Fruit fly (Drosophila melanogaster): ENCODE results near the gene Rab30.

Rab30 gene

DNA sequence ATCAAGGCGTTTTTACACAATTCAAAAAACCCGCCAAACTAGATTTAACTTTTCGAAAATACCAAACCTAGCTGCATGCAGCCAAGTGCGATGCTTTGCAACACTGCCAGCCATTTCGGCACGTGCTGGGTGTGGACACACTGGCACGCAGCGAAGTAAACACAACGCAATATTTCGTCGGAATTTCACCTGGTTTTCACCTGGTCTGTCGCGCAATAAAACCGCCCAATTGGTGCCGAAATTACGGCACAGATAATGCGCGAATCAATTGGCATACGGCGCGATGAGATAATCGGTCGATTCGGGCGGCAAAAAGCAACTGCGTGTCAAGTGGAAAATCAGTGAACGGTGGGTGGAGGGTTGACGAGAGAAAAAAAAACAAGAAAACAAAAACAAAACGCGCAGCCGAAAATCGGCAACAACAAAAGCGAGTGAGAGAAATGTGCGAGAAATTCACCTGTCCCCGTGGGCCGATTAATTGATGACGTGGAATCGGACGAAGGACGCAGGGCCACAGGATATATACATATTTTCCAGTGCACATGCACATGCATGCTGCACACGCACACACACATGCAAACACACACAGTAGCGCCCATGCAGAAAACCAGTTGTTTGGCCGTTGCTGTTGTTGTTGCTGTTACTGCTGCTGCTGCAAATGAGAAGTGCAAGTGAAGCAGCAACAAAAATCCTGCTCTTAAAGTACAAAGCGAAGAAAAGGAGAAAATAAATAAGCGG, 24.0 kb upstream of the Rab30 start, which contains the start of gene Mnn1:
Gene Mnn1 (plus strand): TSS at position 113 of the 738 bp plus-strand sequence.
- TF ChIP-seq psq (optimal IDR thresholded peaks at IDR 0.05) (no peak), pan (optimal IDR thresholded peaks at IDR 0.05) (no peak), EcR (GFP tag; optimal IDR thresholded peaks at IDR 0.05) (no peak), Dll (optimal IDR thresholded peaks at IDR 0.05) (no peak), CG8478 (optimal IDR thresholded peaks at IDR 0.05) (no peak), usp (GFP tag; optimal IDR thresholded peaks at IDR 0.05) (no peak)

DNA sequence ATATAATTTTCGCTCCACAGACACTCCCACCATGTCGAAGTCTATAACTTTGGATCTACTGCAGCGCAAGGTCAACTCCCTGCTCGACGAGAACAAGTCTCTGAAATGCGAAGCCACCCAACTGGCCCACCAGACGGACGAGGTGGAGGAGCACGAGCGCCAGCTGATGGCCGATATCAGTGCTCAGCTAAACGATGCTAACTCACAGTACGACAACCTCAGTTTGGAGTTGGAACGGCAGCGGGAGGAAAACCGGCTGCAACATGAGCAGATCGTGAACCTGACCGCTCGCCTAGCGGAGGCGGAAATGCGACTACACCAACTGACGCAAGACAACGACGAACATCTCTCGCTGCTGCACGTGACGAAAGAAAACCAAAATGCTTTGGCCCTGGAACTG, 19.3 kb upstream of the Rab30 start:
- TF ChIP-seq Dll (optimal IDR thresholded peaks at IDR 0.05) (no peak), psq (optimal IDR thresholded peaks at IDR 0.05) (no peak), usp (GFP tag; optimal IDR thresholded peaks at IDR 0.05) (no peak), CG8478 (optimal IDR thresholded peaks at IDR 0.05) (no peak), EcR (GFP tag; optimal IDR thresholded peaks at IDR 0.05) (no peak), pan (optimal IDR thresholded peaks at IDR 0.05) (no peak)

DNA sequence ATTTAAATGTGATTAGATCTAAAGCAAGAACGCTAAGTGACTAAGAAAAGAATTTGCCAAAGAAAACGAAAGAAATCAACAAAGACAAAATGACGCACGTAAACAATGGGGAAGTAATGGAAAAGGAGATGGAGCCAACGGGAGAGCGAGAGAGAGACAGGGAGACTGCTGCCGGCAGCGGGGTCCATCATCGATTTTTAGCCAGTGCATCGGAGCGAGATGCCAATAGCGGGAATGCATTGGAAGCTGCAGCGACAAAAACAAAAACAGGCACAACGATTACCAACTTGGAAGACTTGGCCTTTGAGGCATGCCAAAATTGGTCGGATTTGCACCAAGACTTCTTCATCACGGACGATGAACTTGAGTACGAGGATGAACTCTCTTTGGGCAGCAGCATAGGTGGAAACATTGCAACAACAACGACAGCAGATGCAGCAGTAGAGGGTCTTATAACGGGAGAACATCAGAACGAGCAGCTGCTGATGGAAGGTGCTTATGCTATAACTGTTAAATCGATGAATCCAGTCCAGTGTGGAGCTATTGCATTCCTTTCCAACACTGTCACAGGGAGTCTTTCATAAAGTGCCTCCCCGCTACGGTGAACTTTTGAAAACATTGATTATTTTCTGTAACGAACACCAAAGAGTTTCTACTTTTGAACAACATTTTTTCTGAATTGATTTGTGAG, 18.2 kb upstream of the Rab30 start:
- no peak for TF ChIP-seq EcR (GFP tag; optimal IDR thresholded peaks at IDR 0.05)

DNA sequence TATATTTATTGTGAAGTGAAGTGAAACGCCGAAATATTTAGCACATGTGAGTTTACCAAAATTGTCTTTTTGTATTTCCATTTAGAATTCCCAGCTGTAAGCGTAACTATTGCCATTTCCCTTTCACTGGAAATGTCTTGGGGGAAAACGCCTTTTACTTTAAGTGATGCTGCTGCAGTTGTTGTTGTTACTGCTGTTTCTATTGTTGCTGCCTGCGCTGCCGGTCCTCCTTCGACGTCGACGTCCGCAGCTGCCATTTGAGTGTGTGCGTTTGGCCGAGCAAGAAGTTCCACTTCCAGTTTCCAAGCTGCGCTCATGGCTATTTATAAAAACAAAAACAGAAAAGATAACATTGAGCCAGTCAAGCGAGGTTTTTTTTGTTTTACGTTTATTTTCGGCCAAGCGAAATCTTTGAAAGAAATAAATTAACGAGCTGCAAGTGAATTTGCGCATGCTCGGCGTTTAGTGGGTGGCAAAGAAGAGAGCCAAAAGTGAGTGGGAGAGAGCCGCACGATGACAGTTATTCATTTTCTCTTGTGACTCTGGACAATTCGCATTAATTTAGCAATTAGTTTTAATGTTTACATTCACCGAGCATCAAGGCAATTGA, 17.4 kb upstream of the Rab30 start:
- no peak for TF ChIP-seq pan (optimal IDR thresholded peaks at IDR 0.05)

DNA sequence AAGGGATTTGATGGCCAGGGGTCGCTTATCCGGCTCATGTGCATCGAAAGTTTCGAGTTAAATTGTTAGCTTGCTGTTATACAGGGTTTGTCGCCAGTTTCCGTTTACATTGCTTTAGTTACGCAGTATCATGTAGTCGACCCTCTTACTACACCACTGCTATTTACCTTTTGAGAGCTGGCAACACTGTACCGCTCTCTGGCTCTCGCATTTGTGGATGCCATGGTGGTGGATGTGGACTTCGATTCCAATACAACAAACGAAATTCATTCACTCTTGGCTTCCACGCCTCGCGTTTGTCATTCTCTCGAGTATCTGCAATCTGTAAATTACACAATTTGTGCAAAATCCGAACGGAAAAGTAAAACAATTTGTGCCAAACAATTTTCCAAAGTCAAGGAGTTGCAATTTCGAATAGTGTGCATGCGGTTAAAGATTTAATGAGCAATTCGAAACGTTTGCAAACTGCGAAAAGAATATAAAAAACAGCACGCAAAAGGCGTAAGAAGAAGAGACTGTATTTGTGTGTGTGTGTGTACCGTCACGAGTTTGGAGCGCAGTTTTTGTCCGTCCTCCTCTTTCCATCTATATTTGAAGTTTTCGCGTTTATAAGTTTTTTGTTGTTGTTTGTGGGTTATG, 16.7 kb upstream of the Rab30 start:
- TF ChIP-seq pan (optimal IDR thresholded peaks at IDR 0.05) (peak; percentile 92), CG8478 (optimal IDR thresholded peaks at IDR 0.05) (no peak)

DNA sequence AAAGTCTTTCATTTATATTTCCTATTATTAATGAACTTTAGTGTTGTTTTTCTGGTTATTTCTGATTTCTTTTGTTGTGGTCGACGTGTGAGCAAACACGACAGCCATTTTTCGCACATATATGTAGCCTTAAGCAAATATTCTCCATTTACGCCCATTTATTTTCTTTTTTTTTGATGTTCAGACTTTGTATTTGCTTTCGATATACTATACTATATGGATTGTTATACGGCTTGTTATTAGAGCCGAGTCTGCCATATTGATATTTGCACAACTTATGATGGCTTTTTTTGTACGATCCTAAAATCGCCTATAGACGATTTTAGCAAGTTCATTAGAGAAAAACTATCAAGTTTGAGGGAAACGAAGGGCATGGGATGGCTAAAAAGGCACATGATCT, 15.3 kb upstream of the Rab30 start:
- TF ChIP-seq pan (optimal IDR thresholded peaks at IDR 0.05) = no peak
- TF ChIP-seq CG8478 (optimal IDR thresholded peaks at IDR 0.05) = no peak
- TF ChIP-seq Dll (optimal IDR thresholded peaks at IDR 0.05) = no peak
- no peak for TF ChIP-seq usp (GFP tag; optimal IDR thresholded peaks at IDR 0.05)
- no peak for TF ChIP-seq psq (optimal IDR thresholded peaks at IDR 0.05)
- no peak for TF ChIP-seq EcR (GFP tag; optimal IDR thresholded peaks at IDR 0.05)

DNA sequence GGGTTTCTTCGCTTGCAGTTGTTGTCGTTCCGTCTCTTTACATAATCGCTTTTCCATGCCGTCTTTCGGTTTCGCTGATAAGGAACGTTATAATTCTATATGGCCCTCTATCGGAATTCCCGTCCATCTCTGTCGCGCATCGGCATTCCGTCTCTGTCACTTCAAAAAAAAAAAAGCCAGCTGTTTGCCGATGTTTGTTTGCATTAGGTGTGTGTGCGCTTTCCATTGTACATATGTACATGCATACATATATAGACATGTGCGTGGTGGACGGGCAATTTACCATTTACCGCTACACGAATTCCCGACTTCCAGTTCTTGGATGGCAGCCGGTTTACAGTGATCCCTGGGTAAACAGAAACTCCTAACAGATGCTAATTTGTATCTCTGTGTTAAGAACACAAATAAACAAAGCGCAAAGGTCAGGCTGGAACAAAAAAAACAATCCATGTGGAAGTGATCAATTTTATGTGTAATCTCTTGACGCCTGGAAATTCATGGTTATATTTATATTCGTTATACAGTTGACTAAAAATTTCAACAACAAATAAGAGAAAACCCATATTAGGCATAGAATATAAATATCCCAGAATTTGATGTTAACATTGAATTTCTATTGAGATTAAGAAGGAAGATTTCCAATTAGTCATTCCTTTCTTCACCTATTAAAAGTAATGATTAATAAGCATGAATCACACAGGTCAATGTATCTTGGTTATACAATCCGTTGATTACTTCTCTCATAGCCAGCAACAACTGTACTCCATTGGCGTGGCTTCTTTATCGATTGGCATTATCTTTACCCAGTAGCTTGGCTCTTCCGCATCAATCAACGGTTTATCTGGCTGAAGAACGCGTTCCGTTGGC, 10.9 kb upstream of the Rab30 start:
- TF ChIP-seq pan (optimal IDR thresholded peaks at IDR 0.05) = no peak
- no peak for TF ChIP-seq CG8478 (optimal IDR thresholded peaks at IDR 0.05)
- TF ChIP-seq Dll (optimal IDR thresholded peaks at IDR 0.05) = no peak
- TF ChIP-seq usp (GFP tag; optimal IDR thresholded peaks at IDR 0.05) = no peak
- no peak for TF ChIP-seq EcR (GFP tag; optimal IDR thresholded peaks at IDR 0.05)
- TF ChIP-seq psq (optimal IDR thresholded peaks at IDR 0.05) = no peak

DNA sequence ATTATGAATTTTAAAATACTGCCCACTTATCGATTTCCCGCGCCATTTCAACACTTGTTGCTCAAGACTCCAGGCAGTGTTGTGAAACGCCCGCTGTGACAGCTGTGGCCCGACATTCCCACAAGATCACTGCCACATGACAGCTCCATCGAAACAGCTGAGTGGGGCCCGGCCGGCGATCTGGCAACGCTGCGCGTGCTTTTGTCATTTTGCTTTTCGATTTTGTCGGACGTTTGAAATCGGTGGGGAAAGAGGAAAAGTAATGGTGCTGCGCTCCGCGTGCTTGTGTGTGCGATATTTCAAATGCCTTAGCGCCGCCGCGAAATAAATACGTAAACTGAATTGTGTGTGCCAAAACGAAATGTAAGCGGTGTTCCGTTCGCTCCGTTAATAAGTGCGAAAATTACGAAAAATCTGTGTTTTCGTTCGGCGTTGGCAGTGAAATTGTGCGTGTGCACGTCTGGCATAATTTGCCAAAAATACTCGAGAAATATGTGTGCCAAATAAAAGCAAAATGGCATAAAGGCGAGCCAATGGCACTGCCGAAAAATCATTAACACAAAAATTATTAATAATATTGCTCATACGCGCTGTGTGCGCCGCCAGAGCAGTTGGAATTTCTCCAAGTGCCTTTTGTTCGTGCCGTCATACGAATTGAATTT, 9.9 kb upstream of the Rab30 start:
- TF ChIP-seq psq (optimal IDR thresholded peaks at IDR 0.05) (no peak), EcR (GFP tag; optimal IDR thresholded peaks at IDR 0.05) (no peak), Dll (optimal IDR thresholded peaks at IDR 0.05) (no peak), usp (GFP tag; optimal IDR thresholded peaks at IDR 0.05) (no peak), CG8478 (optimal IDR thresholded peaks at IDR 0.05) (no peak), pan (optimal IDR thresholded peaks at IDR 0.05) (no peak)

DNA sequence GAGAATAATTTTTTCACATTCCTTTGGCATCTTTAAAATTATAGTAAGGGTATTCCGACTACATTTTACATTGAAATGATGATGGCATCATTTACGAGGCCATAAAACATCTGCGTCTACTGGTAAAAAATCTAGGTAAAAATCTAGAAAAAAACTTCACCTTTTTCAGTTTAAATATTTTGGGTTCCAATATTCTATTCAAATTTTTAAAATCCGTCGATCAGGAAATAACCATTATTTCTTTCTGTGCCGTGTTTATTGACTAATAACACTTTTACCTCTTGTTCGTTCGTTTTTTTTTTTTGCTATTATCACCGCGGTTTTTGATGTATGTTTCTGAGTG, 6.9 kb upstream of the Rab30 start:
- no peak for TF ChIP-seq psq (optimal IDR thresholded peaks at IDR 0.05)
- no peak for TF ChIP-seq usp (GFP tag; optimal IDR thresholded peaks at IDR 0.05)
- no peak for TF ChIP-seq CG8478 (optimal IDR thresholded peaks at IDR 0.05)
- TF ChIP-seq EcR (GFP tag; optimal IDR thresholded peaks at IDR 0.05) = no peak
- TF ChIP-seq pan (optimal IDR thresholded peaks at IDR 0.05) = no peak
- no peak for TF ChIP-seq Dll (optimal IDR thresholded peaks at IDR 0.05)

DNA sequence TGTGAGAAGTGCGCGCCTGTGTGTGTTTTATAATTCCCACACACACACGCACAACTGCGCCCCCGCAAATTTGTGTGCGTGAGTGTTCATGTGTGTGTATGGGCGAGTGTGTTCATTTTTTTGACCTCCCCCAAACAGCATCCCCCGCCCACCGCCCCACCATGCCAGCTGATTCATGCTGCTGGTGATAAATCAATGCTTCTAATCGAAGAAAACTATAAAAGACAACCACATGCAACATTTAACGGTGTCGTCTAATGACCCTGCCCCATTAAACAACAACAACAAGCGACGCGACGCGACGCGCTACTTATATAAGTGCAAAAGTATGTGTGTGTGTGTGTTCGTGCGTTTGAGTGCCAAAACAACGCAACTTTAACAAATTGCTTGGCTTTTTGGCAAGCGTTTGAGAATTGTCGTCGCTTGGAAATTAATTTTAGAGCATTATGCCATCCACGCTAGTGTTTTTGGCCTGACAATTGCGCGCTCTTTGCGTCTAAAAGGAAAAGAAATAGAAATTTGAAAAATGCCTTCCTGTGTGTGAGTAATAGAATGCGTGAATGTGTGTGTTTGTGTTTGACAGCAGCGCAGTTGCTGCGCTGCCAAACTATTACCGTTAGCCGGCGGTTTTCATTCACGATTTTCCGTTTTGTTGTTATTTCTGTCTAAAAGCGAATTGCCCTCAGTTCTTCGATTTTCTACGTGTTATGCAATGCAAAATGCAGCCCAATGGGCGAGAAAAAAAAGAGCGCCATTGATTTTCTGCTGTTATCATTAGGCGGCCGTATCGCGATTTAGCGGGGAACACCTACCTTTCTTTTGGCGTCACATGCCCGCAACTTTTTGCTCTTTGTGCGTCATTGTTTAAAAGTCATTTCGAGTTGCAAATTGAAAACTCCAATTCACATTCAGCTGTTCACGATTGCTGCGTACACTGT, 6.3 kb upstream of the Rab30 start:
- no peak for TF ChIP-seq Dll (optimal IDR thresholded peaks at IDR 0.05)
- no peak for TF ChIP-seq psq (optimal IDR thresholded peaks at IDR 0.05)
- no peak for TF ChIP-seq usp (GFP tag; optimal IDR thresholded peaks at IDR 0.05)
- peak in 1 of 2 experiments; percentile 47 for TF ChIP-seq EcR (GFP tag; optimal IDR thresholded peaks at IDR 0.05)
- no peak for TF ChIP-seq CG8478 (optimal IDR thresholded peaks at IDR 0.05)
- no peak for TF ChIP-seq pan (optimal IDR thresholded peaks at IDR 0.05)

Data from whole organism.